Worm (Caenorhabditis elegans): Measurements from ENCODE around the gene Y37E11B.2.

Gene Y37E11B.2

ce11 chrIV:3557331-3557730 lies 20.9 kb upstream of the Y37E11B.2 start, which contains the start of gene osm-9:
osm-9 (minus strand) TSS chrIV:3557431.
- TF ChIP-seq die-1 (tag; optimal IDR thresholded peaks at IDR 0.05) (no peak), lin-35 (GFP tag; optimal IDR thresholded peaks at IDR 0.05) (no peak), mxl-1 (tag; optimal IDR thresholded peaks at IDR 0.05) (no peak), lin-26 (GFP tag; IDR thresholded peaks at IDR 0.05) (no peak), let-607 (tag; optimal IDR thresholded peaks at IDR 0.05) (no peak), dox-1 (GFP tag; IDR thresholded peaks at IDR 0.05) (no peak), athp-1 (tag; optimal IDR thresholded peaks at IDR 0.05) (no peak), hmg-1.2 (GFP tag; IDR thresholded peaks at IDR 0.05) (no peak), fkh-3 (tag; optimal IDR thresholded peaks at IDR 0.05) (no peak)

ce11 chrIV:3559201-3559600 lies 19.1 kb upstream of the Y37E11B.2 start:
- no peak for TF ChIP-seq sptf-2 (GFP tag; optimal IDR thresholded peaks at IDR 0.05)
- no peak for TF ChIP-seq nfya-1 (tag; optimal IDR thresholded peaks at IDR 0.05; ENCODE audit: borderline replicate concordance, insufficient read depth)
- TF ChIP-seq attf-5 (GFP tag; optimal IDR thresholded peaks at IDR 0.05) = no peak
- TF ChIP-seq F52B5.7 (tag; optimal IDR thresholded peaks at IDR 0.05) = no peak
- TF ChIP-seq hsf-1 (GFP tag; IDR thresholded peaks at IDR 0.05) = no peak
- no peak for TF ChIP-seq lin-54 (GFP tag; optimal IDR thresholded peaks at IDR 0.05)
- TF ChIP-seq egrh-3 (GFP tag; IDR thresholded peaks at IDR 0.05) = no peak
- no peak for TF ChIP-seq F55B11.4 (tag; optimal IDR thresholded peaks at IDR 0.05; ENCODE audit: borderline replicate concordance, insufficient read depth)
- TF ChIP-seq madf-3 (GFP tag; IDR thresholded peaks at IDR 0.05) = no peak
- TF ChIP-seq ztf-28 (GFP tag; IDR thresholded peaks at IDR 0.05) = no peak
- TF ChIP-seq Y53G8AR.9 (GFP tag; conservative IDR thresholded peaks at IDR 0.05) = no peak
- TF ChIP-seq attf-6 (GFP tag; IDR thresholded peaks at IDR 0.05) = no peak
- no peak for TF ChIP-seq bed-1 (GFP tag; IDR thresholded peaks at IDR 0.05)
- TF ChIP-seq mes-4 (tag; optimal IDR thresholded peaks at IDR 0.05) = no peak
- TF ChIP-seq dpff-1 (tag; optimal IDR thresholded peaks at IDR 0.05) = no peak
- TF ChIP-seq F10E7.11 (tag; optimal IDR thresholded peaks at IDR 0.05) = no peak
- no peak for TF ChIP-seq nhr-90 (tag; optimal IDR thresholded peaks at IDR 0.05)

ce11 chrIV:3564901-3565300 lies 13.4 kb upstream of the Y37E11B.2 start, which contains the start of gene sre-5:
sre-5 (plus strand) TSS chrIV:3565201.
- TF ChIP-seq chd-7 (tag; optimal IDR thresholded peaks at IDR 0.05) = no peak
- TF ChIP-seq nfyb-1 (GFP tag; IDR thresholded peaks at IDR 0.05) = no peak
- TF ChIP-seq bed-2 (GFP tag; IDR thresholded peaks at IDR 0.05) = no peak
- no peak for TF ChIP-seq lin-35 (GFP tag; optimal IDR thresholded peaks at IDR 0.05)
- no peak for TF ChIP-seq K11D2.4 (GFP tag; IDR thresholded peaks at IDR 0.05)

- no peak for TF ChIP-seq F23B12.7 (tag; optimal IDR thresholded peaks at IDR 0.05; ENCODE audit: insufficient read depth)
- TF ChIP-seq F57C9.4 (tag; optimal IDR thresholded peaks at IDR 0.05) = no peak
- no peak for TF ChIP-seq sea-2 (GFP tag; IDR thresholded peaks at IDR 0.05)
- no peak for TF ChIP-seq F22D6.2 (tag; optimal IDR thresholded peaks at IDR 0.05)
- TF ChIP-seq mel-28 (tag; optimal IDR thresholded peaks at IDR 0.05; ENCODE audit: borderline replicate concordance) = no peak
- 0 out of 2 replicates have a peak, but pooled peaks have one; percentile 25 for TF ChIP-seq F37B4.10 (GFP tag; IDR thresholded peaks at IDR 0.05)
- no peak for TF ChIP-seq ZK185.1 (tag; optimal IDR thresholded peaks at IDR 0.05; ENCODE audit: poor library complexity, severe bottlenecking)
- no peak for TF ChIP-seq tbp1 (GFP tag; optimal IDR thresholded peaks at IDR 0.05)
- no peak for TF ChIP-seq dox-1 (GFP tag; IDR thresholded peaks at IDR 0.05)
- peak; percentile 71 for TF ChIP-seq zfh-2 (GFP tag; conservative IDR thresholded peaks at IDR 0.05)
- TF ChIP-seq atf-7 (tag; optimal IDR thresholded peaks at IDR 0.05) = no peak
- no peak for TF ChIP-seq let-526 (GFP tag; IDR thresholded peaks at IDR 0.05)
- no peak for TF ChIP-seq unc-62 (GFP tag; optimal IDR thresholded peaks at IDR 0.05)
- TF ChIP-seq Y67H2A.10 (GFP tag; conservative IDR thresholded peaks at IDR 0.05) = no peak
- no peak for TF ChIP-seq hrde-1 (tag; optimal IDR thresholded peaks at IDR 0.05; ENCODE audit: borderline replicate concordance)
- peak; percentile 3 for TF ChIP-seq snpc-4 (GFP tag; optimal IDR thresholded peaks at IDR 0.05)
- TF ChIP-seq snpc-4 (tag; optimal IDR thresholded peaks at IDR 0.05) = peak in 3 of 4 experiments; percentile 27 to 85 (median 70)
These were observed 9.6 kb upstream of the Y37E11B.2 start, which contains the start of gene otpl-1 for ce11 chrIV:3568608-3569007. otpl-1 (plus strand) TSS chrIV:3568979.

All from whole organism, young adult.